Worm (Caenorhabditis elegans) whole organism, mixed stage, embryonic: ENCODE measurements around the gene spe-29.
A peak's percentile ranks its signal among the peaks of the same experiment; 100 is the strongest.

Source experiments
- M03D4.4 ChIP-seq: sonication (generic microtip); optimal IDR thresholded peaks from 2 replicates; lab custom pipeline; 2017; ENCODE audit warnings: mild to moderate bottlenecking, missing genetic modification characterization, missing compliant biosample characterization
- bed-3 ChIP-seq: fragments of 200-800 bp; sonication (Bioruptor generic); optimal IDR thresholded peaks from 3 replicates; lab custom pipeline; 2018; ENCODE audit warnings: mild to moderate bottlenecking, missing genetic modification characterization, moderate library complexity, missing compliant biosample characterization
- blmp-1 ChIP-seq: fragments of 150-350 bp; optimal IDR thresholded peaks from 2 replicates; lab custom pipeline; 2014; ENCODE audit warnings: missing biosample characterization, missing genetic modification characterization
- ceh-39 ChIP-seq: fragments of 150-350 bp; optimal IDR thresholded peaks from 2 replicates; lab custom pipeline; 2014; ENCODE audit warnings: missing biosample characterization, missing genetic modification characterization
- ceh-43 ChIP-seq: fragments of 200-800 bp; sonication (Bioruptor generic); optimal IDR thresholded peaks from 2 replicates; lab custom pipeline; 2018; ENCODE audit warnings: mild to moderate bottlenecking, missing genetic modification characterization, moderate library complexity, missing compliant biosample characterization
- ces-1 ChIP-seq: fragments of 150-350 bp; optimal IDR thresholded peaks from 2 replicates; lab custom pipeline; 2014; ENCODE audit warnings: missing biosample characterization, missing genetic modification reagents, missing genetic modification characterization
- cnd-1 ChIP-seq: fragments of 200-800 bp; sonication (Bioruptor generic); optimal IDR thresholded peaks from 2 replicates; lab custom pipeline; 2018; ENCODE audit warnings: mild to moderate bottlenecking, missing genetic modification characterization, missing compliant biosample characterization
- flh-1 ChIP-seq: fragments of 200-800 bp; sonication (Bioruptor generic); optimal IDR thresholded peaks from 2 replicates; lab custom pipeline; 2018; ENCODE audit warnings: mild to moderate bottlenecking, missing genetic modification characterization, moderate library complexity, missing compliant biosample characterization
- ham-2 ChIP-seq: fragments of 200-800 bp; sonication (Bioruptor generic); optimal IDR thresholded peaks from 2 replicates; lab custom pipeline; 2018; ENCODE audit warnings: mild to moderate bottlenecking, missing genetic modification characterization, missing compliant biosample characterization
- hlh-1 ChIP-seq: fragments of 150-350 bp; optimal IDR thresholded peaks from 2 replicates; lab custom pipeline; 2014; ENCODE audit warnings: missing biosample characterization, missing genetic modification reagents, missing genetic modification characterization
- lin-13 ChIP-seq: fragments of 150-350 bp; optimal IDR thresholded peaks from 2 replicates; lab custom pipeline; 2014; ENCODE audit warnings: missing biosample characterization, missing genetic modification characterization
- lin-32 ChIP-seq: fragments of 200-800 bp; sonication (Bioruptor generic); optimal IDR thresholded peaks from 2 replicates; lab custom pipeline; 2018; ENCODE audit warnings: mild to moderate bottlenecking, missing genetic modification characterization, missing compliant biosample characterization
- lsy-2 ChIP-seq: fragments of 150-350 bp; optimal IDR thresholded peaks from 2 replicates; lab custom pipeline; 2014; ENCODE audit warnings: missing biosample characterization, missing genetic modification characterization
- mab-5 ChIP-seq: fragments of 150-350 bp; optimal IDR thresholded peaks from 2 replicates; lab custom pipeline; 2014; ENCODE audit warnings: missing biosample characterization, missing genetic modification characterization
- mep-1 ChIP-seq: fragments of 150-350 bp; optimal IDR thresholded peaks from 2 replicates; lab custom pipeline; 2017; ENCODE audit warnings: missing biosample characterization, missing genetic modification reagents, missing genetic modification characterization, inconsistent platforms
- mls-2 ChIP-seq: sonication (generic microtip); optimal IDR thresholded peaks from 2 replicates; lab custom pipeline; 2016; ENCODE audit warnings: mild to moderate bottlenecking, missing genetic modification characterization, moderate library complexity, missing compliant biosample characterization
- nhr-12 ChIP-seq: fragments of 150-350 bp; optimal IDR thresholded peaks from 2 replicates; lab custom pipeline; 2014; ENCODE audit warnings: missing biosample characterization, missing genetic modification characterization
- nhr-237 ChIP-seq: fragments of 150-350 bp; optimal IDR thresholded peaks from 2 replicates; lab custom pipeline; 2014; ENCODE audit warnings: missing biosample characterization, missing genetic modification characterization
- nhr-28 ChIP-seq: fragments of 150-350 bp; optimal IDR thresholded peaks from 2 replicates; lab custom pipeline; 2014; ENCODE audit warnings: missing biosample characterization, missing genetic modification characterization
- nhr-76 ChIP-seq: sonication (generic microtip); optimal IDR thresholded peaks from 2 replicates; lab custom pipeline; 2017; ENCODE audit warnings: missing biosample characterization, missing genetic modification characterization
- sem-2 ChIP-seq: fragments of 200-800 bp; sonication (Bioruptor generic); optimal IDR thresholded peaks from 2 replicates; lab custom pipeline; 2018; ENCODE audit warnings: mild to moderate bottlenecking, missing genetic modification characterization, missing compliant biosample characterization
- snpc-4 ChIP-seq: fragments of 150-350 bp; optimal IDR thresholded peaks from 2 replicates; lab custom pipeline; 2014; ENCODE audit warnings: missing biosample characterization, missing genetic modification characterization
- sptf-1 ChIP-seq: sonication (generic microtip); optimal IDR thresholded peaks from 2 replicates; lab custom pipeline; 2017; ENCODE audit warnings: mild to moderate bottlenecking, missing genetic modification characterization, moderate library complexity, missing compliant biosample characterization
- tbx-8 ChIP-seq: fragments of 200-800 bp; sonication (Bioruptor generic); optimal IDR thresholded peaks from 2 replicates; lab custom pipeline; 2018; ENCODE audit warnings: mild to moderate bottlenecking, missing genetic modification characterization, moderate library complexity, missing compliant biosample characterization
- unc-120 ChIP-seq: sonication (generic microtip); optimal IDR thresholded peaks from 2 replicates; lab custom pipeline; 2017; ENCODE audit warnings: missing genetic modification characterization, missing compliant biosample characterization; ENCODE audit not compliant: poor library complexity, severe bottlenecking
- unc-62 ChIP-seq: fragments of 150-350 bp; optimal IDR thresholded peaks from 2 replicates; lab custom pipeline; 2014; ENCODE audit warnings: missing biosample characterization, missing genetic modification reagents, missing genetic modification characterization
- zip-8 ChIP-seq: fragments of 150-350 bp; optimal IDR thresholded peaks from 2 replicates; lab custom pipeline; 2014; ENCODE audit warnings: missing biosample characterization, missing genetic modification characterization
- ztf-11 ChIP-seq: fragments of 150-350 bp; optimal IDR thresholded peaks from 2 replicates; lab custom pipeline; 2014; ENCODE audit warnings: missing biosample characterization, missing genetic modification characterization

spe-29 gene

ce11 chrIV:9895088-9895487 is 38.6 kb upstream of the spe-29 start, which contains the start of gene ssp-32:
TSS of gene ssp-32 (plus strand) at chrIV:9895388.
- TF ChIP-seq tbx-8 (GFP tag; lab: Kevin White, UChicago) (no peak), sptf-1 (tag; lab: Kevin White, UChicago) (no peak), ztf-11 (tag; lab: Kevin White, UChicago) (no peak), hlh-1 (tag; lab: Kevin White, UChicago) (no peak), mls-2 (no peak), blmp-1 (tag; lab: Kevin White, UChicago) (no peak), lin-13 (no peak)

- TF ChIP-seq ham-2 (GFP tag; lab: Kevin White, UChicago) (no peak), nhr-237 (no peak), sptf-1 (tag; lab: Kevin White, UChicago) (no peak), flh-1 (GFP tag; lab: Kevin White, UChicago) (no peak), mep-1 (no peak), nhr-12 (tag; lab: Kevin White, UChicago) (no peak), lin-13 (no peak), mls-2 (no peak), mab-5 (tag; lab: Kevin White, UChicago) (no peak), ceh-43 (GFP tag; lab: Kevin White, UChicago) (no peak), ces-1 (GFP tag; lab: Kevin White, UChicago) (no peak), tbx-8 (GFP tag; lab: Kevin White, UChicago) (no peak)
These were observed 35.0 kb upstream of the spe-29 start, which contains the start of gene tbc-3 for ce11 chrIV:9898712-9899111. TSS of gene tbc-3 (plus strand) at chrIV:9899012.

ce11 chrIV:9899227-9899626 is 34.5 kb upstream of the spe-29 start:
- TF ChIP-seq unc-120 (tag; lab: Kevin White, UChicago) (peak; percentile 3), ces-1 (GFP tag; lab: Kevin White, UChicago) (peak; percentile 93), ham-2 (GFP tag; lab: Kevin White, UChicago) (no peak)

ce11 chrIV:9903608-9904007 is 30.1 kb upstream of the spe-29 start, which contains the start of gene best-13:
TSS of gene best-13 (plus strand) at chrIV:9903908.
- TF ChIP-seq cnd-1 (tag; lab: Kevin White, UChicago) (no peak), mab-5 (tag; lab: Kevin White, UChicago) (no peak), hlh-1 (tag; lab: Kevin White, UChicago) (no peak), ceh-39 (tag; lab: Kevin White, UChicago) (no peak), sem-2 (GFP tag; lab: Kevin White, UChicago) (no peak), lsy-2 (no peak), nhr-12 (tag; lab: Kevin White, UChicago) (no peak), ces-1 (GFP tag; lab: Kevin White, UChicago) (no peak)

- peak; percentile 4 for TF ChIP-seq zip-8 (tag; lab: Kevin White, UChicago)
- TF ChIP-seq ham-2 (GFP tag; lab: Kevin White, UChicago): no peak
These were observed 20.6 kb upstream of the spe-29 start for ce11 chrIV:9913064-9913463.

- TF ChIP-seq tbx-8 (GFP tag; lab: Kevin White, UChicago) (no peak), zip-8 (tag; lab: Kevin White, UChicago) (no peak), ham-2 (GFP tag; lab: Kevin White, UChicago) (no peak), lin-13 (no peak), M03D4.4 (tag; lab: Kevin White, UChicago) (no peak), mls-2 (no peak)
These were observed 18.6 kb upstream of the spe-29 start for ce11 chrIV:9915128-9915527.

- TF ChIP-seq lin-32 (GFP tag; lab: Kevin White, UChicago) (no peak), nhr-28 (tag; lab: Kevin White, UChicago) (no peak), ztf-11 (tag; lab: Kevin White, UChicago) (no peak), cnd-1 (tag; lab: Kevin White, UChicago) (no peak), ham-2 (GFP tag; lab: Kevin White, UChicago) (no peak), mls-2 (no peak), mep-1 (no peak), M03D4.4 (tag; lab: Kevin White, UChicago) (no peak), snpc-4 (tag; lab: Kevin White, UChicago) (no peak), unc-62 (GFP tag; lab: Kevin White, UChicago) (no peak), bed-3 (no peak), nhr-76 (tag; lab: Kevin White, UChicago) (no peak), lsy-2 (no peak)
These were observed 17.5 kb upstream of the spe-29 start, which contains the start of gene bed-3 for ce11 chrIV:9916224-9916623. TSS of gene bed-3 (plus strand) at chrIV:9916524.
